Fruit fly (Drosophila melanogaster) whole organism, embryonic: ENCODE measurements around the gene SpdS.

Source experiments
- ATbp ChIP-seq: fragments of 200-800 bp; sonication (Bioruptor generic); optimal IDR thresholded peaks from 2 replicates; lab custom pipeline; 2017; ENCODE audit warnings: missing biosample characterization, mild to moderate bottlenecking, missing genetic modification characterization, missing genetic modification reagents
- Abd-B ChIP-seq: fragments of 200-800 bp; sonication (Bioruptor generic); optimal IDR thresholded peaks from 2 replicates; lab custom pipeline; 2018; ENCODE audit warnings: missing biosample characterization, mild to moderate bottlenecking, missing genetic modification characterization, moderate library complexity
- Atf3 ChIP-seq: fragments of 200-800 bp; sonication (Bioruptor generic); optimal IDR thresholded peaks from 3 replicates; lab custom pipeline; 2016; ENCODE audit warnings: missing biosample characterization, missing genetic modification characterization
- Atf6 ChIP-seq: fragments of 200-800 bp; sonication (Bioruptor generic); IDR thresholded peaks from 2 replicates; pipeline ENCODE4 v1.3.6; 2022; ENCODE audit warnings: missing biosample characterization, missing genetic modification characterization
- CG11560 ChIP-seq: fragments of 200-800 bp; sonication (Bioruptor generic); IDR thresholded peaks from 3 replicates; pipeline ENCODE4 v1.3.6; 2022; ENCODE audit warnings: missing biosample characterization, missing genetic modification characterization
- CG11695 ChIP-seq: fragments of 200-800 bp; sonication (Bioruptor generic); IDR thresholded peaks from 3 replicates; pipeline ENCODE4 v1.3.6; 2022; ENCODE audit warnings: missing biosample characterization, missing genetic modification characterization
- CG13624 ChIP-seq: fragments of 200-800 bp; sonication (Bioruptor generic); optimal IDR thresholded peaks from 2 replicates; lab custom pipeline; 2016; ENCODE audit warnings: missing biosample characterization, missing genetic modification characterization
- CG13775 ChIP-seq: fragments of 200-800 bp; sonication (Bioruptor generic); optimal IDR thresholded peaks from 3 replicates; lab custom pipeline; 2017; ENCODE audit warnings: missing biosample characterization, mild to moderate bottlenecking, missing genetic modification characterization
- CG16779 ChIP-seq: fragments of 200-800 bp; sonication (Bioruptor generic); IDR thresholded peaks from 2 replicates; pipeline ENCODE4 v1.3.6; 2022; ENCODE audit warnings: missing biosample characterization, missing genetic modification characterization
- CG17361 ChIP-seq: fragments of 200-800 bp; sonication (Bioruptor generic); IDR thresholded peaks from 3 replicates; pipeline ENCODE4 v1.3.6; 2022; ENCODE audit warnings: missing biosample characterization, missing genetic modification characterization
- CG17568 ChIP-seq: fragments of 200-800 bp; sonication (Bioruptor generic); optimal IDR thresholded peaks from 2 replicates; lab custom pipeline; 2018; ENCODE audit warnings: missing biosample characterization, mild to moderate bottlenecking, missing genetic modification characterization, moderate library complexity
- CG17912 ChIP-seq: fragments of 200-800 bp; sonication (Bioruptor generic); optimal IDR thresholded peaks from 2 replicates; lab custom pipeline; 2018; ENCODE audit warnings: missing biosample characterization, mild to moderate bottlenecking, missing genetic modification characterization
- CG18599 ChIP-seq: fragments of 200-800 bp; sonication (Bioruptor generic); optimal IDR thresholded peaks from 3 replicates; lab custom pipeline; 2017; ENCODE audit warnings: missing biosample characterization, missing genetic modification characterization, mild to moderate bottlenecking, moderate library complexity, missing genetic modification reagents
- CG2129 ChIP-seq: fragments of 200-800 bp; sonication (Bioruptor generic); IDR thresholded peaks from 2 replicates; pipeline ENCODE4 v1.3.6; 2022; ENCODE audit warnings: missing biosample characterization, missing genetic modification characterization; ENCODE audit not compliant: partially characterized antibody
- CG30403 ChIP-seq: fragments of 200-800 bp; sonication (Bioruptor generic); optimal IDR thresholded peaks from 3 replicates; lab custom pipeline; 2016; ENCODE audit warnings: missing biosample characterization, missing genetic modification characterization
- CG3838 ChIP-seq: fragments of 200-800 bp; sonication (Bioruptor generic); optimal IDR thresholded peaks from 3 replicates; lab custom pipeline; 2016; ENCODE audit warnings: missing biosample characterization, missing genetic modification characterization
- CG4820 ChIP-seq: fragments of 200-800 bp; sonication (Bioruptor generic); optimal IDR thresholded peaks from 3 replicates; lab custom pipeline; 2016; ENCODE audit warnings: missing biosample characterization, missing genetic modification characterization
- CG6791 ChIP-seq: fragments of 200-800 bp; sonication (Bioruptor generic); IDR thresholded peaks from 3 replicates; pipeline ENCODE4 v1.3.6; 2022; ENCODE audit warnings: missing biosample characterization, missing genetic modification characterization; ENCODE audit not compliant: partially characterized antibody
- CG6854 ChIP-seq: fragments of 200-800 bp; sonication (Bioruptor generic); optimal IDR thresholded peaks from 3 replicates; lab custom pipeline; 2017; ENCODE audit warnings: missing biosample characterization, mild to moderate bottlenecking, missing genetic modification characterization
- CG9797 ChIP-seq: fragments of 200-800 bp; sonication (Bioruptor generic); optimal IDR thresholded peaks from 3 replicates; lab custom pipeline; 2018; ENCODE audit warnings: missing biosample characterization, mild to moderate bottlenecking, missing genetic modification characterization
- CG9932 ChIP-seq: fragments of 200-800 bp; sonication (Bioruptor generic); IDR thresholded peaks from 2 replicates; pipeline ENCODE4 v1.3.6; 2022; ENCODE audit warnings: missing biosample characterization, missing genetic modification characterization
- Dref ChIP-seq: fragments of 200-800 bp; sonication (Bioruptor generic); IDR thresholded peaks from 2 replicates; pipeline ENCODE4 v1.3.6; 2022; ENCODE audit warnings: missing biosample characterization, missing genetic modification characterization
- E2f2 ChIP-seq: fragments of 200-800 bp; sonication (Bioruptor generic); IDR thresholded peaks from 2 replicates; pipeline ENCODE4 v1.3.6; 2022; ENCODE audit warnings: missing biosample characterization, missing genetic modification characterization
- GATAe ChIP-seq: fragments of 200-800 bp; sonication (Bioruptor generic); conservative IDR thresholded peaks from 2 replicates; pipeline ENCODE4 v1.3.6; 2022; ENCODE audit warnings: missing biosample characterization, missing genetic modification characterization
- HLH4C ChIP-seq: fragments of 200-800 bp; sonication (Bioruptor generic); IDR thresholded peaks from 3 replicates; pipeline ENCODE4 v1.3.6; 2022; ENCODE audit warnings: missing biosample characterization, missing genetic modification characterization; ENCODE audit not compliant: partially characterized antibody
- Hand ChIP-seq: fragments of 200-800 bp; sonication (Bioruptor generic); optimal IDR thresholded peaks from 2 replicates; lab custom pipeline; 2017; ENCODE audit warnings: mild to moderate bottlenecking, missing biosample characterization, missing genetic modification reagents, missing genetic modification characterization
- Hr39 ChIP-seq: fragments of >200 bp; optimal IDR thresholded peaks from 2 replicates; lab custom pipeline; 2017
- NfI ChIP-seq: fragments of 200-800 bp; sonication (Bioruptor generic); optimal IDR thresholded peaks from 3 replicates; lab custom pipeline; 2018; ENCODE audit warnings: missing biosample characterization, mild to moderate bottlenecking, missing genetic modification characterization, moderate library complexity
- Optix ChIP-seq: fragments of 200-800 bp; sonication (Bioruptor generic); IDR thresholded peaks from 3 replicates; pipeline ENCODE4 v1.3.6; 2022; ENCODE audit warnings: missing biosample characterization, missing genetic modification characterization
- Poxn ChIP-seq: fragments of 200-800 bp; sonication (Bioruptor generic); IDR thresholded peaks from 2 replicates; pipeline ENCODE4 v1.3.6; 2022; ENCODE audit warnings: missing biosample characterization, missing genetic modification characterization
- Side ChIP-seq: fragments of 200-800 bp; sonication (Bioruptor generic); optimal IDR thresholded peaks from 2 replicates; lab custom pipeline; 2016; ENCODE audit warnings: missing biosample characterization, missing genetic modification characterization
- Vsx1 ChIP-seq: fragments of 200-800 bp; sonication (Bioruptor generic); optimal IDR thresholded peaks from 2 replicates; lab custom pipeline; 2017; ENCODE audit warnings: missing biosample characterization, mild to moderate bottlenecking, missing genetic modification characterization, missing genetic modification reagents
- bab2 ChIP-seq: fragments of 200-800 bp; sonication (Bioruptor generic); optimal IDR thresholded peaks from 2 replicates; lab custom pipeline; 2016; ENCODE audit warnings: missing biosample characterization, missing genetic modification characterization
- bbx ChIP-seq: fragments of 200-800 bp; sonication (Bioruptor generic); IDR thresholded peaks from 2 replicates; pipeline ENCODE4 v1.3.6; 2022; ENCODE audit warnings: missing biosample characterization, missing genetic modification characterization; ENCODE audit not compliant: partially characterized antibody
- dm ChIP-seq: fragments of 200-800 bp; sonication (Bioruptor generic); optimal IDR thresholded peaks from 3 replicates; lab custom pipeline; 2016; ENCODE audit warnings: missing biosample characterization, missing genetic modification characterization
- emc ChIP-seq: fragments of 200-800 bp; sonication (Bioruptor generic); optimal IDR thresholded peaks from 2 replicates; lab custom pipeline; 2016; ENCODE audit warnings: missing biosample characterization, missing genetic modification characterization
- ewg ChIP-seq: fragments of 200-800 bp; sonication (Bioruptor generic); optimal IDR thresholded peaks from 3 replicates; lab custom pipeline; 2017; ENCODE audit warnings: mild to moderate bottlenecking, missing biosample characterization, missing genetic modification reagents, missing genetic modification characterization
- fd96Cb ChIP-seq: fragments of 200-800 bp; sonication (Bioruptor generic); optimal IDR thresholded peaks from 2 replicates; lab custom pipeline; 2018; ENCODE audit warnings: missing biosample characterization, mild to moderate bottlenecking, missing genetic modification characterization, moderate library complexity
- grn ChIP-seq: fragments of 200-800 bp; sonication (Bioruptor generic); optimal IDR thresholded peaks from 3 replicates; lab custom pipeline; 2017; ENCODE audit warnings: missing biosample characterization, missing genetic modification characterization
- ind ChIP-seq: fragments of 200-800 bp; sonication (Bioruptor generic); optimal IDR thresholded peaks from 3 replicates; lab custom pipeline; 2016; ENCODE audit warnings: missing biosample characterization, missing genetic modification characterization
- lbe ChIP-seq: fragments of 200-800 bp; sonication (Bioruptor generic); optimal IDR thresholded peaks from 2 replicates; lab custom pipeline; 2016; ENCODE audit warnings: missing biosample characterization, mild to moderate bottlenecking, missing genetic modification characterization
- oc ChIP-seq: fragments of 200-800 bp; sonication (Bioruptor generic); optimal IDR thresholded peaks from 2 replicates; lab custom pipeline; 2018; ENCODE audit warnings: missing biosample characterization, mild to moderate bottlenecking, missing genetic modification characterization, moderate library complexity
- pita ChIP-seq: fragments of 200-800 bp; sonication (Bioruptor generic); optimal IDR thresholded peaks from 2 replicates; lab custom pipeline; 2017; ENCODE audit warnings: missing biosample characterization, mild to moderate bottlenecking, missing genetic modification characterization
- pnt ChIP-seq: fragments of 200-800 bp; sonication (Bioruptor generic); optimal IDR thresholded peaks from 3 replicates; lab custom pipeline; 2016; ENCODE audit warnings: missing biosample characterization, missing genetic modification characterization
- pum ChIP-seq: fragments of 200-800 bp; sonication (Bioruptor generic); optimal IDR thresholded peaks from 2 replicates; lab custom pipeline; 2016; ENCODE audit warnings: missing biosample characterization, missing genetic modification characterization
- rib ChIP-seq: fragments of 200-800 bp; sonication (Bioruptor generic); IDR thresholded peaks from 2 replicates; pipeline ENCODE4 v1.3.6; 2022; ENCODE audit warnings: missing biosample characterization, missing genetic modification characterization
- seq ChIP-seq: fragments of 200-800 bp; sonication (Bioruptor generic); IDR thresholded peaks from 2 replicates; pipeline ENCODE4 v1.3.6; 2022; ENCODE audit warnings: missing biosample characterization, missing genetic modification characterization
- tgo ChIP-seq: fragments of 200-800 bp; sonication (Bioruptor generic); IDR thresholded peaks from 3 replicates; pipeline ENCODE4 v1.3.6; 2022; ENCODE audit warnings: missing biosample characterization, missing genetic modification characterization
- tna ChIP-seq: fragments of 200-800 bp; sonication (Bioruptor generic); IDR thresholded peaks from 2 replicates; pipeline ENCODE4 v1.3.6; 2022; ENCODE audit warnings: missing biosample characterization, missing genetic modification characterization; ENCODE audit not compliant: partially characterized antibody
- vfl ChIP-seq: fragments of 200-800 bp; sonication (Bioruptor generic); optimal IDR thresholded peaks from 2 replicates; lab custom pipeline; 2016; ENCODE audit warnings: missing biosample characterization, missing genetic modification characterization
- zen2 ChIP-seq: fragments of 200-800 bp; sonication (Bioruptor generic); IDR thresholded peaks from 3 replicates; pipeline ENCODE4 v1.3.6; 2022; ENCODE audit warnings: missing biosample characterization, missing genetic modification characterization; ENCODE audit not compliant: partially characterized antibody
- zf30C ChIP-seq: fragments of 200-800 bp; sonication (Bioruptor generic); optimal IDR thresholded peaks from 3 replicates; lab custom pipeline; 2018; ENCODE audit warnings: missing biosample characterization, mild to moderate bottlenecking, missing genetic modification characterization

The SpdS gene

dm6 chr3R:9630633-9631095, 777 bp upstream of the SpdS start, which contains the start of gene Calr (continued):
- no peak for TF ChIP-seq dm (GFP tag; lab: Kevin White, UChicago)
- TF ChIP-seq seq, result no peak
- peak; percentile 7 for TF ChIP-seq ind (GFP tag; lab: Kevin White, UChicago)
- TF ChIP-seq CG18599, result peak; percentile 46
- no peak for TF ChIP-seq tgo
- TF ChIP-seq CG17568 (GFP tag; lab: Kevin White, UChicago), result no peak
- no peak for TF ChIP-seq Abd-B (GFP tag; lab: Kevin White, UChicago)
- TF ChIP-seq fd96Cb (tag; lab: Kevin White, UChicago), result no peak
- TF ChIP-seq CG17912 (GFP tag; lab: Kevin White, UChicago), result peak; percentile 60
- TF ChIP-seq ATbp (GFP tag; lab: Kevin White, UChicago), result no peak
- TF ChIP-seq CG3838 (GFP tag; lab: Kevin White, UChicago), result no peak
- no peak for TF ChIP-seq CG4820
- TF ChIP-seq pum (GFP tag; lab: Kevin White, UChicago), result no peak
- TF ChIP-seq bbx (GFP tag; lab: Robert Waterston, UW), result no peak
- TF ChIP-seq Hr39 (lab: Kevin White, UChicago), result no peak
- TF ChIP-seq Atf3, result no peak
- TF ChIP-seq CG11695 (GFP tag; lab: Robert Waterston, UW), result no peak
- TF ChIP-seq CG17361, result no peak
- no peak for TF ChIP-seq pnt (GFP tag; lab: Kevin White, UChicago)
- no peak for TF ChIP-seq CG30403 (GFP tag; lab: Kevin White, UChicago)
- no peak for TF ChIP-seq bab2 (GFP tag; lab: Kevin White, UChicago)
- peak; percentile 1 for TF ChIP-seq zf30C (GFP tag; lab: Kevin White, UChicago)
- TF ChIP-seq Dref (GFP tag; lab: Robert Waterston, UW), result no peak
- TF ChIP-seq CG9932 (GFP tag; lab: Robert Waterston, UW), result no peak
- no peak for TF ChIP-seq E2f2 (GFP tag; lab: Robert Waterston, UW)
- no peak for TF ChIP-seq emc
- TF ChIP-seq rib (GFP tag; lab: Robert Waterston, UW), result no peak
- TF ChIP-seq CG13775, result peak; percentile 23
- no peak for TF ChIP-seq HLH4C (GFP tag; lab: Robert Waterston, UW)
- TF ChIP-seq CG9797 (GFP tag; lab: Kevin White, UChicago), result peak; percentile 90
- no peak for TF ChIP-seq zen2 (GFP tag; lab: Robert Waterston, UW)
- TF ChIP-seq CG6854 (GFP tag; lab: Kevin White, UChicago), result peak; percentile 43
- no peak for TF ChIP-seq pita (GFP tag; lab: Kevin White, UChicago)
- TF ChIP-seq Side (GFP tag; lab: Kevin White, UChicago), result peak; percentile 22
- TF ChIP-seq tna (GFP tag; lab: Robert Waterston, UW), result no peak
- peak; percentile 22 for TF ChIP-seq CG13624
- peak; percentile 26 for TF ChIP-seq grn
- TF ChIP-seq Vsx1, result peak; percentile 46
- no peak for TF ChIP-seq CG6791 (GFP tag; lab: Robert Waterston, UW)
- no peak for TF ChIP-seq Atf6 (GFP tag; lab: Robert Waterston, UW)
- TF ChIP-seq CG11560 (tag; lab: Robert Waterston, UW), result no peak
- TF ChIP-seq GATAe (GFP tag; lab: Robert Waterston, UW), result no peak
- peak; percentile 67 for TF ChIP-seq oc
- peak; percentile 58 for TF ChIP-seq NfI (GFP tag; lab: Kevin White, UChicago)
- no peak for TF ChIP-seq Hand (GFP tag; lab: Kevin White, UChicago)
- no peak for TF ChIP-seq vfl
- TF ChIP-seq lbe, result peak; percentile 60
- TF ChIP-seq Poxn (GFP tag; lab: Robert Waterston, UW), result no peak
- TF ChIP-seq CG16779 (GFP tag; lab: Robert Waterston, UW), result no peak
- no peak for TF ChIP-seq CG2129
- no peak for TF ChIP-seq ewg
- no peak for TF ChIP-seq Optix (GFP tag; lab: Robert Waterston, UW)
